Worm (Caenorhabditis elegans): ENCODE data around the gene gcy-20.

gcy-20 gene

DNA sequence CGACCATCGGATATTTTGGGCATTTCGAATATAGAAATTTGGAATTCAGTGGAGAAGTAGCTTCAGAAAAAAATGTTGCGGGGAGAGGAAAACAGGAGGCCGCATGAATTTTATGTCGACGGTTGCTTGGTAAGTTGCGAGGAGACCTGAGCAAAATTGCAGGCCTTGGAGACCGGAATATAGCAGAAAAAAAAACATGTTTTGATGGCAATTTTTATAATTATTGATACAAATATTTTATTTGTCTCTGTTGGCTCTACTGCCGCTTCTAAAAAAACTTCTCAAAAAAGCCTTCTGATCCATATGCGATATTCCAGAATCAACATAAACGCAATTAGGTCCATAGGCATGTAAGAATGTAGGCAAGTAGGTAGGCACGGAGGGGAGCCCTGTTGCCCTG is 21.8 kb upstream of the gcy-20 start, which contains the start of gene pacl-1:
Gene pacl-1, minus strand, starts transcription at position 101 of the 400 bp plus-strand sequence.
- TF ChIP-seq nhr-28 (tag; optimal IDR thresholded peaks at IDR 0.05) (no peak), egl-27 (tag; optimal IDR thresholded peaks at IDR 0.05) (no peak), ztf-11 (tag; optimal IDR thresholded peaks at IDR 0.05) (no peak), ztf-4 (tag; optimal IDR thresholded peaks at IDR 0.05) (no peak), hmg-11 (tag; optimal IDR thresholded peaks at IDR 0.05) (no peak), pqm-1 (tag; optimal IDR thresholded peaks at IDR 0.05) (no peak), nhr-77 (tag; optimal IDR thresholded peaks at IDR 0.05) (no peak), ceh-28 (tag; optimal IDR thresholded peaks at IDR 0.05) (no peak), ceh-82 (tag; optimal IDR thresholded peaks at IDR 0.05) (no peak), unc-62 (GFP tag; optimal IDR thresholded peaks at IDR 0.05) (no peak), elt-3 (tag; optimal IDR thresholded peaks at IDR 0.05) (no peak), fkh-10 (GFP tag; optimal IDR thresholded peaks at IDR 0.05) (no peak), elt-2 (tag; optimal IDR thresholded peaks at IDR 0.05) (no peak), ceh-16 (tag; optimal IDR thresholded peaks at IDR 0.05) (no peak), lin-15B (tag; optimal IDR thresholded peaks at IDR 0.05) (no peak), daf-12 (tag; optimal IDR thresholded peaks at IDR 0.05) (no peak), ZK546.5 (tag; optimal IDR thresholded peaks at IDR 0.05) (no peak), jun-1 (tag; optimal IDR thresholded peaks at IDR 0.05) (no peak)

DNA sequence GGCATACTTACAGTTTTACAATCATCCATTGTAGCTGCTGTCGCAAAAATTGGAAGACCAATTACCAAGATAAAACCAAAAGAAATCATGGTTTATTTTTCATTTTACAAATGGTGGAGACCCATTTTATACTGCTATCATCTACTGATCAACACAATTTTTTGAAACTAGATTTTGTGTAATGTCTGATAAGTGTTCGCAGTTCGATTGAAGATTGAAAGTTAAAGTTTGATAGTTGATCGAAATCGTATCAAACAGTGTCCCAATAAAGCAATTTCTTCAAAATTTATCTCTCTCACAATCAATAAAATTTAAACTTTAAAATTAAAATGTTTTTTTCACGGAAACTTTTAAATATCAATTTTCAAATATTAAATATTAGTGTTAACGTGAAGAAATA is 17.5 kb upstream of the gcy-20 start, which contains the start of gene T13F3.6:
Gene T13F3.6, minus strand, starts transcription at position 101 of the 400 bp plus-strand sequence.
- TF ChIP-seq sea-2 (GFP tag; optimal IDR thresholded peaks at IDR 0.05) (no peak), fos-1 (tag; optimal IDR thresholded peaks at IDR 0.05) (no peak), zag-1 (tag; optimal IDR thresholded peaks at IDR 0.05) (no peak), ceh-16 (tag; optimal IDR thresholded peaks at IDR 0.05) (no peak), eor-1 (tag; optimal IDR thresholded peaks at IDR 0.05) (no peak), lin-15B (tag; optimal IDR thresholded peaks at IDR 0.05) (no peak), ceh-9 (tag; optimal IDR thresholded peaks at IDR 0.05) (no peak), skn-1 (tag; optimal IDR thresholded peaks at IDR 0.05) (no peak), ceh-82 (tag; optimal IDR thresholded peaks at IDR 0.05) (no peak), nhr-43 (tag; optimal IDR thresholded peaks at IDR 0.05; ENCODE audit: poor library complexity, severe bottlenecking) (no peak), nhr-12 (tag; optimal IDR thresholded peaks at IDR 0.05) (no peak)

DNA sequence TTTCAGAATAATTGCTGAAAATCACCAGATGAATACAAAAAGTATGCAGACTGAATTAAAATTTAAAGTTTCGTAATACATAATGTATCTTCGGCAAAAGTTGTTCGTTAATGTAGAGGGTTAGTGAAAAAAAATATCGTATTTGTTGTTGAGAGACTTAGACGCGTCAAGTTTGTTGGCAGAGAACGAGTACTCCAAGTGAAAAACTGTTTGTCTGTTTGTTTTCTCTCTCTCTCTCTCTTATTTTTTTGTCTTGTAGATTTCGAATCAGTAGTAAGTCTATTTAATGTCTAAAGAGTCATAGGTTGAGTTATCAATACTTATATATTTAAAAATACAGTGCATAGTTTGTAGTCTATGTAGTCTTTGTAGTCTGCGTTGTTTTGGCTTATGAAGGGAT is 16.0 kb upstream of the gcy-20 start, which contains the start of the genes fbxa-2 and T13F3.8:
Gene fbxa-2, minus strand, starts transcription at position 101 of the 400 bp plus-strand sequence.
Gene T13F3.8, plus strand, starts transcription at position 245 of the 400 bp plus-strand sequence.
- TF ChIP-seq elt-1 (tag; optimal IDR thresholded peaks at IDR 0.05) (no peak), nhr-25 (tag; optimal IDR thresholded peaks at IDR 0.05) (no peak), ztf-11 (tag; optimal IDR thresholded peaks at IDR 0.05) (no peak), skn-1 (tag; optimal IDR thresholded peaks at IDR 0.05) (no peak), pha-4 (tag; optimal IDR thresholded peaks at IDR 0.05) (peak; percentile 38)

DNA sequence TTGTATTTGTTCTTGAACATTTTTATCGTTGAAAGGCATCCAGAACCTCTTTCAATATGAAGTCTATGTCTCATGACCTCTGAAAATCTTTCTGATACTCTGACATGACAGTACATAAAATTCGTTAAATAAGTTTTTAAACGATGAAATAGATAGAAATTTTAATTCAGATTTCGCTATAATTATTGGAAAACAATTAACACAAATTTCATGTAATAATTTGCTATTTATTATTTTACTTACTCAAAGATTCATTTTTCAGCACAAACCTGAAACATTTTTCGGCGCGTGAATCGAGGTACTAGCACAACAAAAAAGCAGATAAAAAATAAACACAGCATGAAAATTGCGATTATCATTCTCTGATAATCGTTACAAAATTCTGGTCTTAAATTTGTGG is 12.9 kb upstream of the gcy-20 start, which contains the start of gene T13F3.4:
Gene T13F3.4, minus strand, starts transcription at position 101 of the 400 bp plus-strand sequence.
- TF ChIP-seq lsy-12 (tag; optimal IDR thresholded peaks at IDR 0.05) = no peak
- no peak for TF ChIP-seq fkh-2 (tag; optimal IDR thresholded peaks at IDR 0.05)

DNA sequence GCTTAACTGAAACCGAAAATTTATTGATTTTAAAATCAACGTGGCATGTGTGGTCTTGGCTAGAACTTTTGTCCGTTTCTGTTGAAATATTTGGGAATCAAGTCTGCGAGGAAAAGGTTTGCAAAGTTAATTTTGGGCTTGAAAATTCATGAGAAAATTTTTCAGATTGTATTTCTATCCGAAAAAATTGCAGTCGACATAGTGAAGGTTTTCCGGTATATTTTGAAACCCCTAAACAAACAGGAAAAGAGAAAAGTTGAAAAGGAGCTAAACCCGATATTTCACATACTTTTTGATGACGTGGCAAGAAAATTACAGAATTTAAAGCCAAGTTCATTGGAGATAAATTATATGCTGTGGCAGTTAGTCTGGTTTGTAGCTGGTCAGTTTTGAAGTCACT is 6.1 kb upstream of the gcy-20 start, which contains the start of gene nhr-127:
Gene nhr-127, plus strand, starts transcription at position 301 of the 400 bp plus-strand sequence.
- TF ChIP-seq fkh-2 (tag; optimal IDR thresholded peaks at IDR 0.05) (no peak), lin-39 (tag; optimal IDR thresholded peaks at IDR 0.05) (no peak), fos-1 (tag; optimal IDR thresholded peaks at IDR 0.05) (no peak), nhr-11 (tag; optimal IDR thresholded peaks at IDR 0.05) (no peak), ceh-82 (tag; optimal IDR thresholded peaks at IDR 0.05) (no peak), ztf-4 (tag; optimal IDR thresholded peaks at IDR 0.05) (no peak), ceh-9 (tag; optimal IDR thresholded peaks at IDR 0.05) (no peak), hmg-11 (tag; optimal IDR thresholded peaks at IDR 0.05) (no peak), fkh-10 (GFP tag; optimal IDR thresholded peaks at IDR 0.05) (no peak), nhr-23 (tag; optimal IDR thresholded peaks at IDR 0.05) (no peak), egl-5 (tag; optimal IDR thresholded peaks at IDR 0.05) (no peak), nhr-76 (tag; optimal IDR thresholded peaks at IDR 0.05) (no peak), mml-1 (tag; optimal IDR thresholded peaks at IDR 0.05) (no peak), eor-1 (tag; optimal IDR thresholded peaks at IDR 0.05) (no peak), aly-2 (tag; optimal IDR thresholded peaks at IDR 0.05) (no peak)

Data from whole organism, L3 larva.